Fruit fly (Drosophila melanogaster): ENCODE measurements around the gene Myc.
A peak's percentile ranks its signal among the peaks of the same experiment; 100 is the strongest.

The Myc gene

dm6 chrX:3381667-3382066, 8.7 kb downstream of the Myc start (continued):
- TF ChIP-seq CG9139 (GFP tag; optimal IDR thresholded peaks at IDR 0.05), result peak; percentile 89
- TF ChIP-seq OdsH (GFP tag; optimal IDR thresholded peaks at IDR 0.05), result peak; percentile 98
- TF ChIP-seq net (GFP tag; optimal IDR thresholded peaks at IDR 0.05), result peak; percentile 97
- peak; percentile 97 for TF ChIP-seq CG3919 (GFP tag; optimal IDR thresholded peaks at IDR 0.05)
- peak; percentile 98 for TF ChIP-seq CG3032 (tag; optimal IDR thresholded peaks at IDR 0.05)
- peak; percentile 97 for TF ChIP-seq CG10669 (GFP tag; optimal IDR thresholded peaks at IDR 0.05)
- TF ChIP-seq salr (GFP tag; optimal IDR thresholded peaks at IDR 0.05), result peak; percentile 96 to 98
- TF ChIP-seq CG11762 (GFP tag; optimal IDR thresholded peaks at IDR 0.05; ENCODE audit: insufficient read depth), result peak; percentile 94
- TF ChIP-seq CG32006 (GFP tag; optimal IDR thresholded peaks at IDR 0.05), result peak; percentile 98
- peak; percentile 80 for TF ChIP-seq CG6854 (GFP tag; optimal IDR thresholded peaks at IDR 0.05)
- peak; percentile 95 to 97 for TF ChIP-seq ss (GFP tag; optimal IDR thresholded peaks at IDR 0.05)

dm6 chrX:3382075-3382474, 9.1 kb downstream of the Myc start:
- TF ChIP-seq net (GFP tag; optimal IDR thresholded peaks at IDR 0.05), result no peak
- TF ChIP-seq CG10669 (GFP tag; optimal IDR thresholded peaks at IDR 0.05), result no peak
- TF ChIP-seq CG16779 (tag; optimal IDR thresholded peaks at IDR 0.05), result no peak

- no peak for TF ChIP-seq CG4318 (GFP tag; optimal IDR thresholded peaks at IDR 0.05)
- TF ChIP-seq Hr4 (GFP tag; optimal IDR thresholded peaks at IDR 0.05), result no peak
- no peak for TF ChIP-seq Lpt (GFP tag; optimal IDR thresholded peaks at IDR 0.05)
- TF ChIP-seq salr (GFP tag; optimal IDR thresholded peaks at IDR 0.05), result no peak
- TF ChIP-seq Sox102F (GFP tag; optimal IDR thresholded peaks at IDR 0.05), result no peak
- TF ChIP-seq CG11762 (GFP tag; optimal IDR thresholded peaks at IDR 0.05; ENCODE audit: insufficient read depth), result no peak
- TF ChIP-seq Gug (GFP tag; IDR thresholded peaks at IDR 0.05), result no peak
- TF ChIP-seq CG6163 (GFP tag; IDR thresholded peaks at IDR 0.05), result peak; percentile 26; the same call in 1 of the 3 replicates
- TF ChIP-seq pdm3 (GFP tag; optimal IDR thresholded peaks at IDR 0.05), result no peak
- no peak for TF ChIP-seq esn (GFP tag; optimal IDR thresholded peaks at IDR 0.05)
- TF ChIP-seq dac (GFP tag; optimal IDR thresholded peaks at IDR 0.05), result no peak
- peak; percentile 10 for TF ChIP-seq achi (GFP tag; optimal IDR thresholded peaks at IDR 0.05)
- no peak for TF ChIP-seq Met (GFP tag; optimal IDR thresholded peaks at IDR 0.05)
- TF ChIP-seq ss (GFP tag; optimal IDR thresholded peaks at IDR 0.05), result peak; percentile 67 to 72
- TF ChIP-seq Ets96B (tag; optimal IDR thresholded peaks at IDR 0.05), result peak; percentile 58
- TF ChIP-seq CG3032 (tag; optimal IDR thresholded peaks at IDR 0.05), result no peak
- no peak for TF ChIP-seq vri (GFP tag; optimal IDR thresholded peaks at IDR 0.05)
- TF ChIP-seq spab (GFP tag; optimal IDR thresholded peaks at IDR 0.05), result peak; percentile 36
- peak; percentile 5 for TF ChIP-seq CG32006 (GFP tag; optimal IDR thresholded peaks at IDR 0.05)
- TF ChIP-seq CG1621 (tag; optimal IDR thresholded peaks at IDR 0.05), result peak; percentile 23
- no peak for TF ChIP-seq CG6792 (GFP tag; optimal IDR thresholded peaks at IDR 0.05)
- peak; percentile 32 for TF ChIP-seq dsx (GFP tag; optimal IDR thresholded peaks at IDR 0.05; ENCODE audit: poor library complexity, severe bottlenecking)
- peak; percentile 54 for TF ChIP-seq CG10669 (GFP tag; optimal IDR thresholded peaks at IDR 0.05)
- no peak for TF ChIP-seq CG7368 (GFP tag; optimal IDR thresholded peaks at IDR 0.05)
- TF ChIP-seq CG10631 (GFP tag; optimal IDR thresholded peaks at IDR 0.05), result no peak
- no peak for TF ChIP-seq CG31627 (GFP tag; optimal IDR thresholded peaks at IDR 0.05)
- TF ChIP-seq Eip78C (GFP tag), result peak; percentile 41
- no peak for TF ChIP-seq CG11902 (GFP tag; optimal IDR thresholded peaks at IDR 0.05)
- TF ChIP-seq Smox (GFP tag; optimal IDR thresholded peaks at IDR 0.05), result no peak
- no peak for TF ChIP-seq Hr38 (GFP tag; optimal IDR thresholded peaks at IDR 0.05)
- peak; percentile 15 for TF ChIP-seq Blimp-1 (GFP tag; optimal IDR thresholded peaks at IDR 0.05)
- peak; percentile 37 for TF ChIP-seq CG9139 (GFP tag; optimal IDR thresholded peaks at IDR 0.05)
- TF ChIP-seq lz (GFP tag; optimal IDR thresholded peaks at IDR 0.05), result no peak
- no peak for TF ChIP-seq OdsH (GFP tag; optimal IDR thresholded peaks at IDR 0.05)
- peak; percentile 60 for TF ChIP-seq CG6808 (GFP tag; optimal IDR thresholded peaks at IDR 0.05)
- TF ChIP-seq CG16779 (tag; optimal IDR thresholded peaks at IDR 0.05), result no peak
Measured at dm6 chrX:3382605-3383271, 9.8 kb downstream of the Myc start.

Data from whole organism, prepupa.